Fruit fly (Drosophila melanogaster): ENCODE measurements around the gene Atx2.

Gene Atx2

dm6 chr3R:15409110-15409771, 1.0 kb downstream of the Atx2 start:
- TF ChIP-seq CG8478 (optimal IDR thresholded peaks at IDR 0.05): no peak
- no peak for TF ChIP-seq CTCF (optimal IDR thresholded peaks at IDR 0.05)

- TF ChIP-seq CG8478 (optimal IDR thresholded peaks at IDR 0.05) (no peak), CTCF (optimal IDR thresholded peaks at IDR 0.05) (no peak)
Measured at dm6 chr3R:15409772-15410688, 1.8 kb downstream of the Atx2 start.

- TF ChIP-seq CTCF (optimal IDR thresholded peaks at IDR 0.05): no peak
- TF ChIP-seq CG8478 (optimal IDR thresholded peaks at IDR 0.05): no peak
Measured at dm6 chr3R:15410689-15411587, 2.7 kb downstream of the Atx2 start.

- TF ChIP-seq CTCF (optimal IDR thresholded peaks at IDR 0.05) (no peak), CG8478 (optimal IDR thresholded peaks at IDR 0.05) (no peak)
Measured at dm6 chr3R:15414936-15415601, 6.8 kb downstream of the Atx2 start.

- TF ChIP-seq CG8478 (optimal IDR thresholded peaks at IDR 0.05): no peak
Measured at dm6 chr3R:15417761-15418754, 9.8 kb downstream of the Atx2 start.

dm6 chr3R:15418824-15419530, 10.8 kb downstream of the Atx2 start:
- TF ChIP-seq CG8478 (optimal IDR thresholded peaks at IDR 0.05): no peak

- TF ChIP-seq CG8478 (optimal IDR thresholded peaks at IDR 0.05) (no peak), CTCF (optimal IDR thresholded peaks at IDR 0.05) (no peak)
Measured at dm6 chr3R:15420375-15420931, 12.2 kb downstream of the Atx2 start.

dm6 chr3R:15424187-15424586, 16.0 kb downstream of the Atx2 start:
- no peak for TF ChIP-seq CG8478 (optimal IDR thresholded peaks at IDR 0.05)
- no peak for TF ChIP-seq CTCF (optimal IDR thresholded peaks at IDR 0.05)

- no peak for TF ChIP-seq CG8478 (optimal IDR thresholded peaks at IDR 0.05)
- no peak for TF ChIP-seq CTCF (optimal IDR thresholded peaks at IDR 0.05)
Measured at dm6 chr3R:15425638-15426487, 17.6 kb downstream of the Atx2 start.

- TF ChIP-seq CG8478 (optimal IDR thresholded peaks at IDR 0.05) (no peak), CTCF (optimal IDR thresholded peaks at IDR 0.05) (no peak)
Measured at dm6 chr3R:15427199-15427817, 19.1 kb downstream of the Atx2 start.

- TF ChIP-seq CTCF (optimal IDR thresholded peaks at IDR 0.05): no peak
- TF ChIP-seq CG8478 (optimal IDR thresholded peaks at IDR 0.05): no peak
Measured at dm6 chr3R:15427818-15428199, 19.6 kb downstream of the Atx2 start.

All from S2 (cell line).